Fruit fly (Drosophila melanogaster) whole organism, embryonic: ENCODE measurements around the gene S6KL.
A peak's percentile ranks its signal among the peaks of the same experiment; 100 is the strongest.

ENCODE experiments used
- ATbp ChIP-seq: fragments of 200-800 bp; sonication (Bioruptor generic); optimal IDR thresholded peaks from 2 replicates; lab custom pipeline; 2017; ENCODE audit warnings: missing biosample characterization, mild to moderate bottlenecking, missing genetic modification characterization, missing genetic modification reagents
- CG10274 ChIP-seq: fragments of 200-800 bp; sonication (Bioruptor generic); optimal IDR thresholded peaks from 3 replicates; lab custom pipeline; 2017; ENCODE audit warnings: missing biosample characterization, mild to moderate bottlenecking, missing genetic modification characterization
- CG10431 ChIP-seq: fragments of 200-800 bp; sonication (Bioruptor generic); optimal IDR thresholded peaks from 3 replicates; lab custom pipeline; 2018; ENCODE audit warnings: missing biosample characterization, mild to moderate bottlenecking, missing genetic modification characterization
- CG10462 ChIP-seq: fragments of 200-800 bp; sonication (Bioruptor generic); optimal IDR thresholded peaks from 2 replicates; lab custom pipeline; 2016; ENCODE audit warnings: missing biosample characterization, missing genetic modification characterization
- CG10565 ChIP-seq: fragments of 200-800 bp; sonication (Bioruptor generic); optimal IDR thresholded peaks from 3 replicates; lab custom pipeline; 2016; ENCODE audit warnings: missing biosample characterization, mild to moderate bottlenecking, missing genetic modification characterization
- CG10654 ChIP-seq: fragments of 200-800 bp; sonication (Bioruptor generic); optimal IDR thresholded peaks from 2 replicates; lab custom pipeline; 2016; ENCODE audit warnings: missing biosample characterization, missing genetic modification characterization
- CG11085 ChIP-seq: fragments of 200-800 bp; sonication (Bioruptor generic); IDR thresholded peaks from 2 replicates; pipeline ENCODE4 v1.3.6; 2022; ENCODE audit warnings: missing biosample characterization, missing genetic modification characterization
- CG12071 ChIP-seq: fragments of 200-800 bp; sonication (Bioruptor generic); optimal IDR thresholded peaks from 3 replicates; lab custom pipeline; 2018; ENCODE audit warnings: missing biosample characterization, mild to moderate bottlenecking, missing genetic modification characterization
- CG12391 ChIP-seq: fragments of 200-800 bp; sonication (Bioruptor generic); optimal IDR thresholded peaks from 3 replicates; lab custom pipeline; 2018; ENCODE audit warnings: missing biosample characterization, mild to moderate bottlenecking, missing genetic modification characterization, moderate library complexity
- CG18619 ChIP-seq: fragments of 200-800 bp; sonication (Bioruptor generic); optimal IDR thresholded peaks from 3 replicates; lab custom pipeline; 2017; ENCODE audit warnings: missing biosample characterization, mild to moderate bottlenecking, missing genetic modification characterization
- CG2712 ChIP-seq: fragments of 200-800 bp; optimal IDR thresholded peaks from 3 replicates; lab custom pipeline; 2019; ENCODE audit warnings: missing biosample characterization, mild to moderate bottlenecking, missing genetic modification characterization, moderate library complexity
- CG2889 ChIP-seq: fragments of 200-800 bp; sonication (Bioruptor generic); IDR thresholded peaks from 3 replicates; pipeline ENCODE4 v1.3.6; 2022; ENCODE audit warnings: missing biosample characterization, missing genetic modification characterization
- CG30431 ChIP-seq: fragments of 200-800 bp; sonication (Bioruptor generic); optimal IDR thresholded peaks from 2 replicates; lab custom pipeline; 2017; ENCODE audit warnings: missing biosample characterization, missing genetic modification characterization
- CG32532 ChIP-seq: fragments of 200-800 bp; sonication (Bioruptor generic); IDR thresholded peaks from 2 replicates; pipeline ENCODE4 v1.3.6; 2022; ENCODE audit warnings: missing biosample characterization, missing genetic modification characterization
- CG3995 ChIP-seq: fragments of 200-800 bp; sonication (Bioruptor generic); optimal IDR thresholded peaks from 3 replicates; lab custom pipeline; 2016; ENCODE audit warnings: missing biosample characterization, missing genetic modification characterization
- CG4282 ChIP-seq: fragments of 200-800 bp; sonication (Bioruptor generic); optimal IDR thresholded peaks from 2 replicates; lab custom pipeline; 2016; ENCODE audit warnings: missing biosample characterization, missing genetic modification characterization
- CG4820 ChIP-seq: fragments of 200-800 bp; sonication (Bioruptor generic); optimal IDR thresholded peaks from 3 replicates; lab custom pipeline; 2016; ENCODE audit warnings: missing biosample characterization, missing genetic modification characterization
- CG6689 ChIP-seq: fragments of 200-800 bp; sonication (Bioruptor generic); IDR thresholded peaks from 2 replicates; pipeline ENCODE4 v1.3.6; 2022; ENCODE audit warnings: missing biosample characterization, missing genetic modification characterization
- CG7271 ChIP-seq: fragments of 200-800 bp; sonication (Bioruptor generic); optimal IDR thresholded peaks from 2 replicates; lab custom pipeline; 2018; ENCODE audit warnings: missing biosample characterization, mild to moderate bottlenecking, missing genetic modification characterization, moderate library complexity
- CG7786 ChIP-seq: fragments of 200-800 bp; sonication (Bioruptor generic); optimal IDR thresholded peaks from 2 replicates; lab custom pipeline; 2016; ENCODE audit warnings: missing biosample characterization, missing genetic modification characterization
- CoRest ChIP-seq: fragments of 200-800 bp; sonication (Bioruptor generic); optimal IDR thresholded peaks from 3 replicates; lab custom pipeline; 2018; ENCODE audit warnings: missing biosample characterization, mild to moderate bottlenecking, missing genetic modification characterization, moderate library complexity
- CrebB ChIP-seq: fragments of 200-800 bp; sonication (Bioruptor generic); optimal IDR thresholded peaks from 3 replicates; lab custom pipeline; 2018; ENCODE audit warnings: missing biosample characterization, mild to moderate bottlenecking, missing genetic modification characterization
- Dip3 ChIP-seq: fragments of 200-800 bp; sonication (Bioruptor generic); optimal IDR thresholded peaks from 3 replicates; lab custom pipeline; 2016; ENCODE audit warnings: missing biosample characterization, missing genetic modification characterization
- Dref ChIP-seq: fragments of 200-800 bp; sonication (Bioruptor generic); IDR thresholded peaks from 2 replicates; pipeline ENCODE4 v1.3.6; 2022; ENCODE audit warnings: missing biosample characterization, missing genetic modification characterization
- H15 ChIP-seq: fragments of 200-800 bp; sonication (Bioruptor generic); IDR thresholded peaks from 3 replicates; pipeline ENCODE4 v1.3.6; 2022; ENCODE audit warnings: missing biosample characterization, missing genetic modification characterization
- HmgD ChIP-seq: fragments of 200-800 bp; sonication (Bioruptor generic); optimal IDR thresholded peaks from 3 replicates; lab custom pipeline; 2016; ENCODE audit warnings: missing biosample characterization, missing genetic modification characterization
- MBD-R2 ChIP-seq: fragments of 200-800 bp; sonication (Bioruptor generic); IDR thresholded peaks from 2 replicates; pipeline ENCODE4 v1.3.6; 2022; ENCODE audit warnings: missing biosample characterization, missing genetic modification characterization
- Mes4 ChIP-seq: fragments of 200-800 bp; sonication (Bioruptor generic); optimal IDR thresholded peaks from 2 replicates; lab custom pipeline; 2016; ENCODE audit warnings: missing biosample characterization, missing genetic modification characterization
- NC2α ChIP-seq: fragments of 200-800 bp; sonication (Bioruptor generic); optimal IDR thresholded peaks from 2 replicates; lab custom pipeline; 2016; ENCODE audit warnings: missing biosample characterization, missing genetic modification characterization
- NK7.1 ChIP-seq: fragments of 200-800 bp; sonication (Bioruptor generic); optimal IDR thresholded peaks from 3 replicates; lab custom pipeline; 2016; ENCODE audit warnings: missing biosample characterization, missing genetic modification characterization
- Nf-YC ChIP-seq: fragments of 200-800 bp; optimal IDR thresholded peaks from 3 replicates; lab custom pipeline; 2019; ENCODE audit warnings: missing biosample characterization, mild to moderate bottlenecking, missing genetic modification characterization, moderate library complexity
- Sin3A ChIP-seq: fragments of >200 bp; optimal IDR thresholded peaks from 2 replicates; lab custom pipeline; 2018
- TFAM ChIP-seq: fragments of 200-800 bp; sonication (Bioruptor generic); optimal IDR thresholded peaks from 2 replicates; lab custom pipeline; 2017; ENCODE audit warnings: missing biosample characterization, missing genetic modification characterization, inconsistent platforms
- bab2 ChIP-seq: fragments of 200-800 bp; sonication (Bioruptor generic); optimal IDR thresholded peaks from 2 replicates; lab custom pipeline; 2016; ENCODE audit warnings: missing biosample characterization, missing genetic modification characterization
- chn ChIP-seq: fragments of 200-800 bp; sonication (Bioruptor generic); optimal IDR thresholded peaks from 2 replicates; lab custom pipeline; 2016; ENCODE audit warnings: missing biosample characterization, missing genetic modification characterization
- dm ChIP-seq: fragments of 200-800 bp; sonication (Bioruptor generic); optimal IDR thresholded peaks from 3 replicates; lab custom pipeline; 2016; ENCODE audit warnings: missing biosample characterization, missing genetic modification characterization
- dysf ChIP-seq: fragments of 200-800 bp; sonication (Bioruptor generic); IDR thresholded peaks from 3 replicates; pipeline ENCODE4 v1.3.6; 2022; ENCODE audit warnings: missing biosample characterization, missing genetic modification characterization
- eyg ChIP-seq: fragments of 200-800 bp; sonication (Bioruptor generic); optimal IDR thresholded peaks from 3 replicates; lab custom pipeline; 2016; ENCODE audit warnings: missing biosample characterization, missing genetic modification characterization
- fd64A ChIP-seq: fragments of 200-800 bp; sonication (Bioruptor generic); optimal IDR thresholded peaks from 3 replicates; lab custom pipeline; 2018; ENCODE audit warnings: missing biosample characterization, mild to moderate bottlenecking, missing genetic modification characterization
- fu2 ChIP-seq: fragments of 200-800 bp; sonication (Bioruptor generic); optimal IDR thresholded peaks from 2 replicates; lab custom pipeline; 2016; ENCODE audit warnings: missing biosample characterization, missing genetic modification characterization
- gro ChIP-seq: fragments of 200-800 bp; sonication (Bioruptor generic); optimal IDR thresholded peaks from 2 replicates; lab custom pipeline; 2016; ENCODE audit warnings: missing biosample characterization, missing genetic modification characterization
- h ChIP-seq: fragments of >200 bp; optimal IDR thresholded peaks from 2 replicates; lab custom pipeline; 2017
- hkb ChIP-seq, 2 experiments: fragments of 200-800 bp in 1 of 2; fragments of >200 bp in 1 of 2; sonication (Bioruptor generic) in 1 of 2; IDR thresholded peaks in 1 of 2; optimal IDR thresholded peaks in 1 of 2; 2 replicates each; pipeline versions ENCODE4 v1.3.6 to Lab custom; 2017 to 2022; ENCODE audit warnings: missing biosample characterization in 1 of 2, missing genetic modification characterization in 1 of 2
- lola ChIP-seq, 3 experiments: fragments of >200 bp in 2 of 3; fragments of 200-800 bp in 1 of 3; sonication (Bioruptor generic) in 1 of 3; optimal IDR thresholded peaks; 2 replicates each; lab custom pipeline; 2017 to 2019; ENCODE audit warnings: missing biosample characterization in 3 of 3, missing genetic modification characterization in 3 of 3, mild to moderate bottlenecking in 1 of 3, moderate library complexity in 1 of 3
- org-1 ChIP-seq: fragments of 200-800 bp; sonication (Bioruptor generic); optimal IDR thresholded peaks from 2 replicates; lab custom pipeline; 2017; ENCODE audit warnings: missing biosample characterization, missing genetic modification characterization
- otp ChIP-seq: fragments of 200-800 bp; sonication (Bioruptor generic); IDR thresholded peaks from 3 replicates; pipeline ENCODE4, ENCODE4 v1.3.6; 2022; ENCODE audit warnings: missing biosample characterization, missing genetic modification characterization
- psq ChIP-seq: fragments of 200-800 bp; sonication (Bioruptor generic); optimal IDR thresholded peaks from 2 replicates; lab custom pipeline; 2017; ENCODE audit warnings: missing biosample characterization, missing genetic modification characterization
- rib ChIP-seq: fragments of 200-800 bp; sonication (Bioruptor generic); IDR thresholded peaks from 2 replicates; pipeline ENCODE4 v1.3.6; 2022; ENCODE audit warnings: missing biosample characterization, missing genetic modification characterization
- stwl ChIP-seq: fragments of 200-800 bp; sonication (Bioruptor generic); optimal IDR thresholded peaks from 3 replicates; lab custom pipeline; 2018; ENCODE audit warnings: missing biosample characterization, mild to moderate bottlenecking, missing genetic modification characterization, moderate library complexity
- trem ChIP-seq: fragments of 200-800 bp; optimal IDR thresholded peaks from 3 replicates; lab custom pipeline; 2019; ENCODE audit warnings: missing biosample characterization, mild to moderate bottlenecking, missing genetic modification characterization, moderate library complexity
- tup ChIP-seq: fragments of 200-800 bp; sonication (Bioruptor generic); optimal IDR thresholded peaks from 2 replicates; lab custom pipeline; 2016; ENCODE audit warnings: missing biosample characterization, mild to moderate bottlenecking, missing genetic modification characterization, moderate library complexity
- usp ChIP-seq: fragments of >200 bp; optimal IDR thresholded peaks from 2 replicates; lab custom pipeline; 2017; ENCODE audit warnings: missing biosample characterization, missing genetic modification characterization
- zf30C ChIP-seq: fragments of 200-800 bp; sonication (Bioruptor generic); optimal IDR thresholded peaks from 3 replicates; lab custom pipeline; 2018; ENCODE audit warnings: missing biosample characterization, mild to moderate bottlenecking, missing genetic modification characterization

S6KL gene

dm6 chrX:18837046-18837445, 48.8 kb downstream of the S6KL start (continued):
- TF ChIP-seq CG2889 (GFP tag; lab: Robert Waterston, UW) (0 out of 3 replicates have a peak, but pooled peaks have one; percentile 28), CG32532 (GFP tag; lab: Robert Waterston, UW) (peak; percentile 43; the same call in 1 of the 2 replicates), H15 (0 out of 3 replicates have a peak, but pooled peaks have one; percentile 56), CG12391 (tag; lab: Kevin White, UChicago) (peak; percentile 45), h (lab: Kevin White, UChicago) (no peak), CG7786 (GFP tag; lab: Kevin White, UChicago) (no peak), dm (peak; percentile 14), chn (GFP tag; lab: Kevin White, UChicago) (no peak), eyg (GFP tag; lab: Kevin White, UChicago) (no peak), Dref (no peak), CG10565 (GFP tag; lab: Kevin White, UChicago) (no peak), CrebB (tag; lab: Kevin White, UChicago) (no peak), fu2 (GFP tag; lab: Kevin White, UChicago) (no peak), zf30C (GFP tag; lab: Kevin White, UChicago) (no peak), CG4282 (GFP tag; lab: Kevin White, UChicago) (no peak), CG10462 (GFP tag; lab: Kevin White, UChicago) (no peak), CG12071 (GFP tag; lab: Kevin White, UChicago) (no peak), stwl (tag; lab: Kevin White, UChicago) (no peak), NK7.1 (GFP tag; lab: Kevin White, UChicago) (no peak), CG10431 (GFP tag; lab: Kevin White, UChicago) (no peak), lola (GFP tag; optimal IDR thresholded peaks at IDR 0.05; lab: Kevin White, UChicago) (peak in 1 of 3 experiments; percentile 28), org-1 (GFP tag; lab: Kevin White, UChicago) (peak; percentile 2), fd64A (GFP tag; lab: Kevin White, UChicago) (no peak), tup (GFP tag; lab: Kevin White, UChicago) (no peak), CG2712 (tag; lab: Kevin White, UChicago) (peak; percentile 62), psq (no peak), CG18619 (GFP tag; lab: Kevin White, UChicago) (peak; percentile 3), HmgD (GFP tag; lab: Kevin White, UChicago) (no peak), CG10654 (GFP tag; lab: Kevin White, UChicago) (no peak), CG6689 (peak; percentile 66), TFAM (GFP tag; lab: Kevin White, UChicago) (no peak), dysf (GFP tag; lab: Robert Waterston, UW) (peak; percentile 77), CG11085 (no peak), CoRest (tag; lab: Kevin White, UChicago) (peak; percentile 68), Dip3 (GFP tag; lab: Kevin White, UChicago) (no peak), CG3995 (GFP tag; lab: Kevin White, UChicago) (no peak), Mes4 (GFP tag; lab: Kevin White, UChicago) (peak; percentile 18), ATbp (GFP tag; lab: Kevin White, UChicago) (peak; percentile 20), hkb (optimal IDR thresholded peaks at IDR 0.05; lab: Kevin White, UChicago) (no peak), hkb (GFP tag; IDR thresholded peaks at IDR 0.05; lab: Robert Waterston, UW) (no peak), rib (GFP tag; lab: Robert Waterston, UW) (no peak), usp (GFP tag; lab: Kevin White, UChicago) (no peak), Sin3A (lab: Kevin White, UChicago) (no peak), CG30431 (GFP tag; lab: Kevin White, UChicago) (no peak), trem (tag; lab: Kevin White, UChicago) (no peak), NC2α (GFP tag; lab: Kevin White, UChicago) (no peak), CG4820 (GFP tag; lab: Kevin White, UChicago) (no peak), otp (GFP tag; lab: Robert Waterston, UW) (0 out of 3 replicates have a peak, but pooled peaks have one; percentile 15), CG7271 (tag; lab: Kevin White, UChicago) (no peak), CG10274 (GFP tag; lab: Kevin White, UChicago) (no peak), MBD-R2 (no peak), Nf-YC (peak; percentile 27), bab2 (GFP tag; lab: Kevin White, UChicago) (peak; percentile 33), gro (GFP tag; lab: Kevin White, UChicago) (no peak)
